Fruit fly (Drosophila melanogaster): ENCODE data around the gene CG14326.

dm6 chr3R:17647444-17647843 is 28.5 kb downstream of the CG14326 start, which contains the start of gene CG14322:
- no peak for TF ChIP-seq usp (GFP tag; optimal IDR thresholded peaks at IDR 0.05)
- no peak for TF ChIP-seq CG8478 (optimal IDR thresholded peaks at IDR 0.05)
- no peak for TF ChIP-seq pan (optimal IDR thresholded peaks at IDR 0.05)
- TF ChIP-seq psq (optimal IDR thresholded peaks at IDR 0.05), result no peak
- no peak for TF ChIP-seq Dll (optimal IDR thresholded peaks at IDR 0.05)
